Fruit fly (Drosophila melanogaster): ENCODE results near the gene CG11537.

The CG11537 gene

dm6 chr3L:3078398-3079155 lies 64.7 kb downstream of the CG11537 start (continued):
- TF ChIP-seq CG17361 (GFP tag; IDR thresholded peaks at IDR 0.05), result peak; percentile 74
- TF ChIP-seq unc-4 (GFP tag; IDR thresholded peaks at IDR 0.05; ENCODE audit: partially characterized antibody), result no peak
- no peak for TF ChIP-seq Ada2b (GFP tag; IDR thresholded peaks at IDR 0.05)
- TF ChIP-seq sr (GFP tag; IDR thresholded peaks at IDR 0.05), result 0 out of 3 replicates have a peak, but pooled peaks have one; percentile 42
- TF ChIP-seq CG14965 (GFP tag; optimal IDR thresholded peaks at IDR 0.05; ENCODE audit: borderline replicate concordance), result no peak
- peak; percentile 7 for TF ChIP-seq unpg (GFP tag; optimal IDR thresholded peaks at IDR 0.05)
- TF ChIP-seq odd (GFP tag; optimal IDR thresholded peaks at IDR 0.05), result peak; percentile 33
- peak; percentile 4; the same call in 1 of the 2 replicates for TF ChIP-seq HLH3B (GFP tag; IDR thresholded peaks at IDR 0.05)
- no peak for TF ChIP-seq CG10431 (GFP tag; optimal IDR thresholded peaks at IDR 0.05)
- TF ChIP-seq CG9876 (GFP tag; optimal IDR thresholded peaks at IDR 0.05), result no peak
- TF ChIP-seq CG12744 (GFP tag; optimal IDR thresholded peaks at IDR 0.05), result no peak
- 0 out of 2 replicates have a peak, but pooled peaks have one; percentile 23 for TF ChIP-seq sob (GFP tag; IDR thresholded peaks at IDR 0.05)
- TF ChIP-seq HLH54F (GFP tag; optimal IDR thresholded peaks at IDR 0.05), result peak; percentile 8
- TF ChIP-seq gem (tag; optimal IDR thresholded peaks at IDR 0.05), result peak; percentile 64
- no peak for TF ChIP-seq Gug (GFP tag; IDR thresholded peaks at IDR 0.05)
- TF ChIP-seq fu2 (GFP tag; optimal IDR thresholded peaks at IDR 0.05), result peak; percentile 21
- no peak for TF ChIP-seq trh (GFP tag; optimal IDR thresholded peaks at IDR 0.05)
- no peak for TF ChIP-seq CG16815 (GFP tag; optimal IDR thresholded peaks at IDR 0.05)
- TF ChIP-seq Hmr (GFP tag; optimal IDR thresholded peaks at IDR 0.05), result peak; percentile 69
- no peak for TF ChIP-seq br (optimal IDR thresholded peaks at IDR 0.05)
- TF ChIP-seq CG1602 (GFP tag; optimal IDR thresholded peaks at IDR 0.05), result no peak
- no peak for TF ChIP-seq Camta (GFP tag; optimal IDR thresholded peaks at IDR 0.05)
- TF ChIP-seq az2 (GFP tag; optimal IDR thresholded peaks at IDR 0.05), result peak; percentile 24
- no peak for TF ChIP-seq ken (GFP tag; IDR thresholded peaks at IDR 0.05)
- TF ChIP-seq gsb-n (tag; optimal IDR thresholded peaks at IDR 0.05), result no peak
- TF ChIP-seq Hr3 (GFP tag; optimal IDR thresholded peaks at IDR 0.05), result no peak
- no peak for TF ChIP-seq nerfin-2 (GFP tag; IDR thresholded peaks at IDR 0.05; ENCODE audit: partially characterized antibody)
- peak; percentile 68 for TF ChIP-seq CG6765 (GFP tag; optimal IDR thresholded peaks at IDR 0.05)
- TF ChIP-seq ato (GFP tag; IDR thresholded peaks at IDR 0.05; ENCODE audit: partially characterized antibody), result no peak
- TF ChIP-seq CG12219 (GFP tag; optimal IDR thresholded peaks at IDR 0.05), result no peak
- TF ChIP-seq CG2129 (GFP tag; IDR thresholded peaks at IDR 0.05; ENCODE audit: partially characterized antibody), result no peak
- no peak for TF ChIP-seq NC2α (GFP tag; optimal IDR thresholded peaks at IDR 0.05)
- peak; percentile 52 for TF ChIP-seq CG18262 (tag; optimal IDR thresholded peaks at IDR 0.05)
- no peak for TF ChIP-seq CG16779 (GFP tag; IDR thresholded peaks at IDR 0.05)
- no peak for TF ChIP-seq Doc2 (GFP tag; IDR thresholded peaks at IDR 0.05)
- TF ChIP-seq schlank (tag; optimal IDR thresholded peaks at IDR 0.05), result peak; percentile 49
- TF ChIP-seq sug (tag; optimal IDR thresholded peaks at IDR 0.05), result peak; percentile 25
- TF ChIP-seq run (tag; optimal IDR thresholded peaks at IDR 0.05), result no peak
- no peak for TF ChIP-seq pita (GFP tag; optimal IDR thresholded peaks at IDR 0.05)
- peak; percentile 3 for TF ChIP-seq CG8388 (GFP tag; optimal IDR thresholded peaks at IDR 0.05)
- no peak for TF ChIP-seq h (optimal IDR thresholded peaks at IDR 0.05)
- TF ChIP-seq CG18599 (GFP tag; optimal IDR thresholded peaks at IDR 0.05), result peak; percentile 61
- TF ChIP-seq Dp (GFP tag; optimal IDR thresholded peaks at IDR 0.05), result no peak
- TF ChIP-seq cas (GFP tag; IDR thresholded peaks at IDR 0.05), result no peak
- TF ChIP-seq CG14710 (tag; optimal IDR thresholded peaks at IDR 0.05), result peak; percentile 1
- peak; percentile 0 for TF ChIP-seq NfI (GFP tag; optimal IDR thresholded peaks at IDR 0.05)
- peak; percentile 71 for TF ChIP-seq row (GFP tag; IDR thresholded peaks at IDR 0.05)
- TF ChIP-seq fru (optimal IDR thresholded peaks at IDR 0.05), result no peak
- no peak for TF ChIP-seq CG11560 (tag; IDR thresholded peaks at IDR 0.05)
- TF ChIP-seq CG11085 (GFP tag; IDR thresholded peaks at IDR 0.05), result no peak
- no peak for TF ChIP-seq hbn (GFP tag; IDR thresholded peaks at IDR 0.05; ENCODE audit: partially characterized antibody)

Data from whole organism, embryonic.